Fruit fly (Drosophila melanogaster) whole organism: Measurements from ENCODE around the gene tow.

Source experiments
- CG8478 ChIP-seq: fragments of >200 bp; optimal IDR thresholded peaks from 2 replicates; lab custom pipeline; 2018; ENCODE audit warnings: inconsistent platforms
- Dll ChIP-seq: fragments of >200 bp; optimal IDR thresholded peaks from 2 replicates; lab custom pipeline; 2017
- EcR ChIP-seq, 2 experiments: fragments of >200 bp; optimal IDR thresholded peaks; 2 replicates each; lab custom pipeline; 2017; ENCODE audit warnings: missing biosample characterization in 2 of 2, missing genetic modification characterization in 2 of 2, missing genetic modification reagents in 2 of 2
- pan ChIP-seq: fragments of >200 bp; optimal IDR thresholded peaks from 2 replicates; lab custom pipeline; 2017
- psq ChIP-seq: fragments of >200 bp; optimal IDR thresholded peaks from 2 replicates; lab custom pipeline; 2017
- usp ChIP-seq: fragments of >200 bp; optimal IDR thresholded peaks from 2 replicates; lab custom pipeline; 2017; ENCODE audit warnings: missing biosample characterization, missing genetic modification characterization, mixed read lengths

The tow gene

dm6 chr3L:6942103-6942830, 389 bp upstream of the tow start:
- no peak for TF ChIP-seq EcR (GFP tag; optimal IDR thresholded peaks at IDR 0.05; lab: Kevin White, UChicago)
- TF ChIP-seq psq (lab: Kevin White, UChicago), result no peak
- no peak for TF ChIP-seq usp (GFP tag; lab: Kevin White, UChicago)
- no peak for TF ChIP-seq pan (lab: Kevin White, UChicago)
- TF ChIP-seq Dll (lab: Kevin White, UChicago), result no peak
- TF ChIP-seq CG8478 (lab: Kevin White, UChicago), result no peak

dm6 chr3L:6943204-6943947, 720 bp downstream of the tow start:
- TF ChIP-seq CG8478 (lab: Kevin White, UChicago) (no peak), Dll (lab: Kevin White, UChicago) (peak; percentile 80), usp (GFP tag; lab: Kevin White, UChicago) (no peak)

- TF ChIP-seq usp (GFP tag; lab: Kevin White, UChicago) (no peak), Dll (lab: Kevin White, UChicago) (no peak), pan (lab: Kevin White, UChicago) (no peak), CG8478 (lab: Kevin White, UChicago) (no peak), EcR (GFP tag; optimal IDR thresholded peaks at IDR 0.05; lab: Kevin White, UChicago) (no peak), psq (lab: Kevin White, UChicago) (no peak)
Observed at dm6 chr3L:6943948-6944319, 1.3 kb downstream of the tow start.

- TF ChIP-seq Dll (lab: Kevin White, UChicago), result no peak
- TF ChIP-seq usp (GFP tag; lab: Kevin White, UChicago), result no peak
- no peak for TF ChIP-seq EcR (GFP tag; optimal IDR thresholded peaks at IDR 0.05; lab: Kevin White, UChicago)
- TF ChIP-seq psq (lab: Kevin White, UChicago), result no peak
- no peak for TF ChIP-seq CG8478 (lab: Kevin White, UChicago)
- TF ChIP-seq pan (lab: Kevin White, UChicago), result no peak
Observed at dm6 chr3L:6945357-6945756, 2.7 kb downstream of the tow start.

- no peak for TF ChIP-seq pan (lab: Kevin White, UChicago)
- no peak for TF ChIP-seq EcR (GFP tag; optimal IDR thresholded peaks at IDR 0.05; lab: Kevin White, UChicago)
- TF ChIP-seq CG8478 (lab: Kevin White, UChicago), result no peak
- TF ChIP-seq usp (GFP tag; lab: Kevin White, UChicago), result no peak
- no peak for TF ChIP-seq Dll (lab: Kevin White, UChicago)
- no peak for TF ChIP-seq psq (lab: Kevin White, UChicago)
Observed at dm6 chr3L:6947188-6947971, 4.7 kb downstream of the tow start.

dm6 chr3L:6955254-6956229, 12.9 kb downstream of the tow start, which contains the start of the genes CG10077 and CG9948:
Gene CG10077 (minus strand): TSS chr3L:6955904.
Gene CG9948 (plus strand): TSS chr3L:6955991.
- TF ChIP-seq EcR (GFP tag; optimal IDR thresholded peaks at IDR 0.05; lab: Kevin White, UChicago), result no peak
- no peak for TF ChIP-seq Dll (lab: Kevin White, UChicago)
- no peak for TF ChIP-seq pan (lab: Kevin White, UChicago)
- TF ChIP-seq psq (lab: Kevin White, UChicago), result no peak
- no peak for TF ChIP-seq CG8478 (lab: Kevin White, UChicago)

dm6 chr3L:6957753-6958420, 15.2 kb downstream of the tow start, which contains the start of the genes Uqcc1 and Surf1:
Gene Uqcc1 (minus strand): TSS chr3L:6958108.
Gene Surf1 (plus strand): TSS chr3L:6958346.
- TF ChIP-seq psq (lab: Kevin White, UChicago), result no peak
- TF ChIP-seq CG8478 (lab: Kevin White, UChicago), result no peak
- no peak for TF ChIP-seq usp (GFP tag; lab: Kevin White, UChicago)
- TF ChIP-seq EcR (GFP tag; optimal IDR thresholded peaks at IDR 0.05; lab: Kevin White, UChicago), result no peak
- TF ChIP-seq pan (lab: Kevin White, UChicago), result no peak
- no peak for TF ChIP-seq Dll (lab: Kevin White, UChicago)

- TF ChIP-seq psq (lab: Kevin White, UChicago) (no peak), pan (lab: Kevin White, UChicago) (no peak), CG8478 (lab: Kevin White, UChicago) (no peak), usp (GFP tag; lab: Kevin White, UChicago) (no peak), EcR (GFP tag; optimal IDR thresholded peaks at IDR 0.05; lab: Kevin White, UChicago) (no peak), Dll (lab: Kevin White, UChicago) (no peak)
Observed at dm6 chr3L:6961992-6962570, 19.4 kb downstream of the tow start.

- TF ChIP-seq Dll (lab: Kevin White, UChicago) (no peak), pan (lab: Kevin White, UChicago) (no peak), EcR (GFP tag; optimal IDR thresholded peaks at IDR 0.05; lab: Kevin White, UChicago) (no peak), CG8478 (lab: Kevin White, UChicago) (no peak), usp (GFP tag; lab: Kevin White, UChicago) (no peak), psq (lab: Kevin White, UChicago) (no peak)
Observed at dm6 chr3L:6963175-6963574, 20.5 kb downstream of the tow start.
